Worm (Caenorhabditis elegans): ENCODE measurements around the gene mlt-7.
A peak's percentile ranks its signal among the peaks of the same experiment; 100 is the strongest.

Gene mlt-7

ce11 chrII:4374885-4375284 lies 17.9 kb upstream of the mlt-7 start:
- TF ChIP-seq unc-55 (GFP tag; optimal IDR thresholded peaks at IDR 0.05) (no peak), nhr-77 (tag; optimal IDR thresholded peaks at IDR 0.05) (no peak), nhr-23 (tag; optimal IDR thresholded peaks at IDR 0.05) (no peak), blmp-1 (tag; optimal IDR thresholded peaks at IDR 0.05; ENCODE audit: insufficient read depth) (no peak), lsy-2 (tag; optimal IDR thresholded peaks at IDR 0.05) (no peak), ztf-11 (tag; optimal IDR thresholded peaks at IDR 0.05) (no peak), nhr-237 (tag; optimal IDR thresholded peaks at IDR 0.05) (no peak)

ce11 chrII:4376295-4377172 lies 16.3 kb upstream of the mlt-7 start, which contains the start of gene ntl-2:
ntl-2 (minus strand) TSS chrII:4376465.
- peak; percentile 89 for TF ChIP-seq mab-5 (tag; optimal IDR thresholded peaks at IDR 0.05)
- peak; percentile 12 for TF ChIP-seq R02D3.7 (tag; optimal IDR thresholded peaks at IDR 0.05)
- no peak for TF ChIP-seq nhr-11 (tag; optimal IDR thresholded peaks at IDR 0.05)
- TF ChIP-seq lsy-2 (tag; optimal IDR thresholded peaks at IDR 0.05) = peak; percentile 98 to 99
- peak; percentile 91 for TF ChIP-seq sem-4 (tag; optimal IDR thresholded peaks at IDR 0.05)
- TF ChIP-seq nhr-23 (tag; optimal IDR thresholded peaks at IDR 0.05) = peak; percentile 59
- TF ChIP-seq elt-3 (tag; optimal IDR thresholded peaks at IDR 0.05) = no peak
- TF ChIP-seq ztf-1 (GFP tag; conservative IDR thresholded peaks at IDR 0.05) = no peak
- peak; percentile 97 for TF ChIP-seq F13H6.1 (tag; optimal IDR thresholded peaks at IDR 0.05)
- peak; percentile 55 for TF ChIP-seq skn-1 (tag; optimal IDR thresholded peaks at IDR 0.05)
- no peak for TF ChIP-seq alr-1 (tag; optimal IDR thresholded peaks at IDR 0.05)
- TF ChIP-seq egl-27 (tag; optimal IDR thresholded peaks at IDR 0.05) = peak; percentile 89
- TF ChIP-seq blmp-1 (tag; optimal IDR thresholded peaks at IDR 0.05; ENCODE audit: insufficient read depth) = peak; percentile 66
- peak; percentile 86 for TF ChIP-seq crh-2 (tag; optimal IDR thresholded peaks at IDR 0.05)
- peak; percentile 94 for TF ChIP-seq zag-1 (tag; optimal IDR thresholded peaks at IDR 0.05)
- peak; percentile 96 for TF ChIP-seq nhr-129 (tag; optimal IDR thresholded peaks at IDR 0.05)
- peak; percentile 96 for TF ChIP-seq C34F6.9 (tag; optimal IDR thresholded peaks at IDR 0.05)
- TF ChIP-seq nhr-25 (tag; optimal IDR thresholded peaks at IDR 0.05) = peak; percentile 96
- no peak for TF ChIP-seq nhr-10 (tag; optimal IDR thresholded peaks at IDR 0.05)
- TF ChIP-seq fos-1 (tag; optimal IDR thresholded peaks at IDR 0.05) = peak; percentile 77
- TF ChIP-seq ZK546.5 (tag; optimal IDR thresholded peaks at IDR 0.05) = peak; percentile 97
- peak; percentile 67 for TF ChIP-seq snpc-4 (tag; optimal IDR thresholded peaks at IDR 0.05)
- TF ChIP-seq unc-55 (GFP tag; optimal IDR thresholded peaks at IDR 0.05) = peak; percentile 94
- no peak for TF ChIP-seq ztf-11 (tag; optimal IDR thresholded peaks at IDR 0.05)
- no peak for TF ChIP-seq lin-39 (tag; optimal IDR thresholded peaks at IDR 0.05)
- TF ChIP-seq nhr-21 (tag; optimal IDR thresholded peaks at IDR 0.05) = peak; percentile 88
- peak; percentile 52 to 96 for TF ChIP-seq mdl-1 (tag; optimal IDR thresholded peaks at IDR 0.05)
- peak; percentile 85 for TF ChIP-seq nhr-6 (tag; optimal IDR thresholded peaks at IDR 0.05)
- no peak for TF ChIP-seq nhr-77 (tag; optimal IDR thresholded peaks at IDR 0.05)
- TF ChIP-seq lin-11 (tag; optimal IDR thresholded peaks at IDR 0.05) = peak; percentile 85
- TF ChIP-seq mbf-1 (tag; optimal IDR thresholded peaks at IDR 0.05) = no peak
- peak; percentile 70 for TF ChIP-seq ceh-82 (tag; optimal IDR thresholded peaks at IDR 0.05)
- no peak for TF ChIP-seq dmd-4 (tag; optimal IDR thresholded peaks at IDR 0.05)
- peak; percentile 95 for TF ChIP-seq Y55F3AM.14 (GFP tag; optimal IDR thresholded peaks at IDR 0.05)
- TF ChIP-seq unc-39 (tag; optimal IDR thresholded peaks at IDR 0.05) = no peak
- peak; percentile 94 for TF ChIP-seq ztf-4 (tag; optimal IDR thresholded peaks at IDR 0.05)
- TF ChIP-seq sma-3 (GFP tag; optimal IDR thresholded peaks at IDR 0.05) = peak; percentile 92
- TF ChIP-seq lin-13 (GFP tag; optimal IDR thresholded peaks at IDR 0.05) = peak; percentile 95
- no peak for TF ChIP-seq unc-62 (GFP tag; optimal IDR thresholded peaks at IDR 0.05)
- no peak for TF ChIP-seq ama-1 (optimal IDR thresholded peaks at IDR 0.05)
- no peak for TF ChIP-seq aly-2 (tag; optimal IDR thresholded peaks at IDR 0.05)
- no peak for TF ChIP-seq nhr-12 (tag; optimal IDR thresholded peaks at IDR 0.05)
- TF ChIP-seq sma-9 (GFP tag; optimal IDR thresholded peaks at IDR 0.05) = peak; percentile 84
- TF ChIP-seq sma-9 (tag; optimal IDR thresholded peaks at IDR 0.05) = no peak
- no peak for TF ChIP-seq elt-1 (tag; optimal IDR thresholded peaks at IDR 0.05)
- TF ChIP-seq nhr-237 (tag; optimal IDR thresholded peaks at IDR 0.05) = peak; percentile 18
- TF ChIP-seq gmeb-1 (tag; optimal IDR thresholded peaks at IDR 0.05) = peak; percentile 89
- peak; percentile 72 for TF ChIP-seq ceh-16 (tag; optimal IDR thresholded peaks at IDR 0.05)
- TF ChIP-seq peb-1 (tag; optimal IDR thresholded peaks at IDR 0.05) = no peak

Measured in whole organism, L2 larva.